Worm (Caenorhabditis elegans): ENCODE results near the gene math-7.
"Not testable (repeated sequence)": the region's sequence is repeated elsewhere in the genome, so short reads cannot be mapped to it uniquely, and the experiment has no call there.

- TF ChIP-seq gmeb-2 (tag; optimal IDR thresholded peaks at IDR 0.05); ama-1 (optimal IDR thresholded peaks at IDR 0.05); hlh-30 (tag; optimal IDR thresholded peaks at IDR 0.05; ENCODE audit: insufficient read depth); C08G9.2 (tag; optimal IDR thresholded peaks at IDR 0.05); mec-3 (tag; optimal IDR thresholded peaks at IDR 0.05; ENCODE audit: borderline replicate concordance); sdc-2 (tag; optimal IDR thresholded peaks at IDR 0.05); dve-1 (tag; optimal IDR thresholded peaks at IDR 0.05); fkh-6 (tag; optimal IDR thresholded peaks at IDR 0.05): not testable (repeated sequence)
Measured at ce11 chrII:1854094-1854493, 32.2 kb downstream of the math-7 start, which contains the start of gene fbxb-95.

Measured in whole organism, late embryonic.